Fruit fly (Drosophila melanogaster) whole organism, prepupa: Measurements from ENCODE around the gene CG31789.

Experiments used
- Blimp-1 ChIP-seq: fragments of 200-800 bp; sonication (Bioruptor generic); optimal IDR thresholded peaks from 3 replicates; lab custom pipeline; 2017; ENCODE audit warnings: missing biosample characterization, missing genetic modification characterization, mild to moderate bottlenecking, moderate library complexity, missing genetic modification reagents
- CG10631 ChIP-seq: fragments of 200-800 bp; sonication (Bioruptor generic); optimal IDR thresholded peaks from 2 replicates; lab custom pipeline; 2016; ENCODE audit warnings: missing biosample characterization, missing genetic modification characterization
- CG10669 ChIP-seq: fragments of 200-800 bp; sonication (Bioruptor generic); optimal IDR thresholded peaks from 3 replicates; lab custom pipeline; 2018; ENCODE audit warnings: missing biosample characterization, mild to moderate bottlenecking, missing genetic modification characterization, moderate library complexity
- CG11294 ChIP-seq: fragments of 200-800 bp; sonication (Bioruptor generic); IDR thresholded peaks from 2 replicates; pipeline ENCODE4 v1.3.6; 2022; ENCODE audit warnings: missing biosample characterization, missing genetic modification characterization
- CG11902 ChIP-seq: fragments of 200-800 bp; sonication (Bioruptor generic); optimal IDR thresholded peaks from 3 replicates; lab custom pipeline; 2016; ENCODE audit warnings: missing biosample characterization, missing genetic modification characterization
- CG15336 ChIP-seq: fragments of 200-800 bp; sonication (Bioruptor generic); IDR thresholded peaks from 2 replicates; pipeline ENCODE4 v1.3.6; 2022; ENCODE audit warnings: missing biosample characterization, missing genetic modification characterization
- CG16779 ChIP-seq: fragments of 200-800 bp; sonication (Bioruptor generic); optimal IDR thresholded peaks from 3 replicates; lab custom pipeline; 2017; ENCODE audit warnings: missing biosample characterization, mild to moderate bottlenecking, missing genetic modification characterization
- CG3032 ChIP-seq: fragments of 200-800 bp; optimal IDR thresholded peaks from 2 replicates; lab custom pipeline; 2019; ENCODE audit warnings: missing biosample characterization, mild to moderate bottlenecking, missing genetic modification characterization, moderate library complexity
- CG32006 ChIP-seq: fragments of 200-800 bp; sonication (Bioruptor generic); optimal IDR thresholded peaks from 3 replicates; lab custom pipeline; 2017; ENCODE audit warnings: missing biosample characterization, mild to moderate bottlenecking, missing genetic modification characterization
- CG3919 ChIP-seq: fragments of 200-800 bp; sonication (Bioruptor generic); optimal IDR thresholded peaks from 3 replicates; lab custom pipeline; 2016; ENCODE audit warnings: missing biosample characterization, missing genetic modification characterization
- CG4318 ChIP-seq: fragments of 200-800 bp; sonication (Bioruptor generic); optimal IDR thresholded peaks from 3 replicates; lab custom pipeline; 2017; ENCODE audit warnings: missing biosample characterization, mild to moderate bottlenecking, missing genetic modification characterization
- CG6163 ChIP-seq: fragments of 200-800 bp; sonication (Bioruptor generic); IDR thresholded peaks from 3 replicates; pipeline ENCODE4 v1.3.6; 2022; ENCODE audit warnings: missing biosample characterization, missing genetic modification characterization
- CG6276 ChIP-seq: fragments of 200-800 bp; sonication (Bioruptor generic); optimal IDR thresholded peaks from 2 replicates; lab custom pipeline; 2017; ENCODE audit warnings: missing biosample characterization, mild to moderate bottlenecking, missing genetic modification characterization
- CG8119 ChIP-seq: fragments of 200-800 bp; sonication (Bioruptor generic); IDR thresholded peaks from 3 replicates; pipeline ENCODE4 v1.3.6; 2022; ENCODE audit warnings: missing biosample characterization, missing genetic modification characterization
- CG8319 ChIP-seq: fragments of 200-800 bp; sonication (Bioruptor generic); optimal IDR thresholded peaks from 3 replicates; lab custom pipeline; 2016; ENCODE audit warnings: missing biosample characterization, missing genetic modification characterization
- CG9139 ChIP-seq: fragments of 200-800 bp; sonication (Bioruptor generic); optimal IDR thresholded peaks from 3 replicates; lab custom pipeline; 2017; ENCODE audit warnings: missing biosample characterization, mild to moderate bottlenecking, missing genetic modification characterization
- Eip75B ChIP-seq: fragments of 200-800 bp; sonication (Bioruptor generic); optimal IDR thresholded peaks from 3 replicates; lab custom pipeline; 2016; ENCODE audit warnings: missing biosample characterization, missing genetic modification characterization
- Eip78C ChIP-seq: fragments of 200-800 bp; sonication (Bioruptor generic); peaks from one replicate; lab custom pipeline; 2016; ENCODE audit warnings: missing biosample characterization, missing genetic modification characterization
- Eip93F ChIP-seq: fragments of 200-800 bp; sonication (Bioruptor generic); optimal IDR thresholded peaks from 2 replicates; lab custom pipeline; 2016; ENCODE audit warnings: missing biosample characterization, mild to moderate bottlenecking, missing genetic modification characterization
- Ets96B ChIP-seq: fragments of 200-800 bp; optimal IDR thresholded peaks from 2 replicates; lab custom pipeline; 2019; ENCODE audit warnings: missing biosample characterization, mild to moderate bottlenecking, missing genetic modification characterization, moderate library complexity
- Hr4 ChIP-seq: fragments of 200-800 bp; sonication (Bioruptor generic); optimal IDR thresholded peaks from 3 replicates; lab custom pipeline; 2016; ENCODE audit warnings: missing biosample characterization, missing genetic modification characterization
- Lpt ChIP-seq: fragments of 200-800 bp; sonication (Bioruptor generic); optimal IDR thresholded peaks from 3 replicates; lab custom pipeline; 2016; ENCODE audit warnings: missing biosample characterization, missing genetic modification characterization
- Met ChIP-seq: fragments of 200-800 bp; sonication (Bioruptor generic); optimal IDR thresholded peaks from 3 replicates; lab custom pipeline; 2016; ENCODE audit warnings: missing biosample characterization, missing genetic modification characterization
- Smox ChIP-seq: fragments of 200-800 bp; sonication (Bioruptor generic); optimal IDR thresholded peaks from 3 replicates; lab custom pipeline; 2016; ENCODE audit warnings: missing biosample characterization, missing genetic modification characterization
- Sox14 ChIP-seq: fragments of 200-800 bp; sonication (Bioruptor generic); optimal IDR thresholded peaks from 3 replicates; lab custom pipeline; 2016; ENCODE audit warnings: missing biosample characterization, missing genetic modification characterization
- achi ChIP-seq: fragments of 200-800 bp; sonication (Bioruptor generic); optimal IDR thresholded peaks from 3 replicates; lab custom pipeline; 2016; ENCODE audit warnings: missing biosample characterization, missing genetic modification characterization
- cyc ChIP-seq: fragments of 200-800 bp; sonication (Bioruptor generic); optimal IDR thresholded peaks from 3 replicates; lab custom pipeline; 2016; ENCODE audit warnings: missing biosample characterization, missing genetic modification characterization
- dac ChIP-seq: fragments of 200-800 bp; sonication (Bioruptor generic); optimal IDR thresholded peaks from 2 replicates; lab custom pipeline; 2017; ENCODE audit warnings: missing biosample characterization, mild to moderate bottlenecking, missing genetic modification characterization
- dsx ChIP-seq: fragments of 200-800 bp; optimal IDR thresholded peaks from 3 replicates; lab custom pipeline; 2019; ENCODE audit warnings: missing biosample characterization, mild to moderate bottlenecking, missing genetic modification characterization, moderate library complexity; ENCODE audit not compliant: poor library complexity, severe bottlenecking
- eg ChIP-seq: fragments of 200-800 bp; sonication (Bioruptor generic); IDR thresholded peaks from 3 replicates; pipeline ENCODE4 v1.3.6; 2022; ENCODE audit warnings: missing biosample characterization, missing genetic modification characterization
- esn ChIP-seq: fragments of 200-800 bp; sonication (Bioruptor generic); optimal IDR thresholded peaks from 2 replicates; lab custom pipeline; 2016; ENCODE audit warnings: missing biosample characterization, mild to moderate bottlenecking, missing genetic modification characterization, moderate library complexity
- fd59A ChIP-seq: fragments of 200-800 bp; sonication (Bioruptor generic); optimal IDR thresholded peaks from 2 replicates; lab custom pipeline; 2017; ENCODE audit warnings: missing biosample characterization, mild to moderate bottlenecking, missing genetic modification characterization, missing genetic modification reagents
- fkh ChIP-seq: fragments of 200-800 bp; sonication (Bioruptor generic); optimal IDR thresholded peaks from 3 replicates; lab custom pipeline; 2017; ENCODE audit warnings: missing biosample characterization, mild to moderate bottlenecking, missing genetic modification characterization, moderate library complexity
- net ChIP-seq: fragments of 200-800 bp; sonication (Bioruptor generic); optimal IDR thresholded peaks from 3 replicates; lab custom pipeline; 2016; ENCODE audit warnings: missing biosample characterization, missing genetic modification characterization
- pdm3 ChIP-seq: fragments of 200-800 bp; sonication (Bioruptor generic); optimal IDR thresholded peaks from 3 replicates; lab custom pipeline; 2016; ENCODE audit warnings: missing biosample characterization, missing genetic modification characterization
- salr ChIP-seq, 2 experiments: fragments of 200-800 bp; sonication (Bioruptor generic); optimal IDR thresholded peaks; 3 replicates each; lab custom pipeline; 2016 to 2018; ENCODE audit warnings: missing biosample characterization in 2 of 2, missing genetic modification characterization in 2 of 2, mild to moderate bottlenecking in 1 of 2
- spab ChIP-seq: fragments of 200-800 bp; sonication (Bioruptor generic); optimal IDR thresholded peaks from 2 replicates; lab custom pipeline; 2017; ENCODE audit warnings: missing biosample characterization, mild to moderate bottlenecking, missing genetic modification characterization, missing genetic modification reagents
- svp ChIP-seq: fragments of 200-800 bp; sonication (Bioruptor generic); peaks from one replicate; lab custom pipeline; 2016; ENCODE audit warnings: missing biosample characterization, missing genetic modification characterization
- vri ChIP-seq: fragments of 200-800 bp; sonication (Bioruptor generic); optimal IDR thresholded peaks from 3 replicates; lab custom pipeline; 2016; ENCODE audit warnings: missing biosample characterization, mild to moderate bottlenecking, missing genetic modification characterization

Gene CG31789

dm6 chr2L:18557965-18558537 lies 47.7 kb upstream of the CG31789 start (continued):
- TF ChIP-seq Ets96B (peak; percentile 86), CG9139 (GFP tag; lab: Kevin White, UChicago) (peak; percentile 27), CG6276 (peak; percentile 72), CG16779 (tag; lab: Kevin White, UChicago) (peak; percentile 58), Sox14 (GFP tag; lab: Kevin White, UChicago) (peak; percentile 39), dsx (GFP tag; lab: Kevin White, UChicago) (peak; percentile 48), CG15336 (peak; percentile 89), dac (GFP tag; lab: Kevin White, UChicago) (no peak), Blimp-1 (GFP tag; lab: Kevin White, UChicago) (peak; percentile 11), Lpt (GFP tag; lab: Kevin White, UChicago) (peak; percentile 49), CG6163 (peak; percentile 93), net (GFP tag; lab: Kevin White, UChicago) (peak; percentile 67), spab (GFP tag; lab: Kevin White, UChicago) (peak; percentile 52), CG11294 (GFP tag; lab: Robert Waterston, UW) (peak; percentile 80), CG10631 (GFP tag; lab: Kevin White, UChicago) (peak; percentile 71)

DNA sequence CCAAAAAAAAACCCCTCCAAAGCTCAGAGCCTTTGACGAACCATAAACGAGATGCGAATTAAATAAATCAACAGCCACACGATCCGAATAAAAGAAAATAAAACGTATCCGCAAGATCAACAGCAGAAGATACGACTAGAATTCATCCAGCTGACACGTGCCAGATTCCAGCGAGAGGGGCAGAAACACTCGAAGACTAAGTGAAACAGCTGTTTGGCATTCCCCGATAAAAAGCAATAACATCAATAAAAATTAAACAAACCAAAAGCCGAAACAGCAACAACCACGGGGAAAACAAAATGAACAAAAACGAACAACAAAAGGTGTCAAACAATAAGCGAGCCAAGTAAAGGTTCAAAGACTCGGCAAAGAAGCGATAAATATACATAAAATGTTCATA lies 46.6 kb upstream of the CG31789 start:
- TF ChIP-seq CG8319 (no peak), salr (GFP tag; optimal IDR thresholded peaks at IDR 0.05; lab: Kevin White, UChicago) (no peak), CG11294 (GFP tag; lab: Robert Waterston, UW) (no peak), Eip75B (no peak), CG6276 (no peak), CG8119 (GFP tag; lab: Robert Waterston, UW) (no peak), vri (GFP tag; lab: Kevin White, UChicago) (peak; percentile 16), CG16779 (tag; lab: Kevin White, UChicago) (no peak), cyc (GFP tag; lab: Kevin White, UChicago) (no peak), achi (GFP tag; lab: Kevin White, UChicago) (no peak), CG4318 (GFP tag; lab: Kevin White, UChicago) (no peak), fkh (GFP tag; lab: Kevin White, UChicago) (peak; percentile 67), dac (GFP tag; lab: Kevin White, UChicago) (no peak), CG9139 (GFP tag; lab: Kevin White, UChicago) (no peak), net (GFP tag; lab: Kevin White, UChicago) (no peak), esn (GFP tag; lab: Kevin White, UChicago) (peak; percentile 9), spab (GFP tag; lab: Kevin White, UChicago) (no peak), CG3032 (tag; lab: Kevin White, UChicago) (no peak), Eip78C (GFP tag; lab: Kevin White, UChicago) (peak; percentile 35), Met (GFP tag; lab: Kevin White, UChicago) (no peak), CG32006 (GFP tag; lab: Kevin White, UChicago) (no peak), pdm3 (GFP tag; lab: Kevin White, UChicago) (no peak), svp (GFP tag; lab: Kevin White, UChicago) (no peak), CG15336 (no peak), Eip93F (peak; percentile 8), eg (GFP tag; lab: Robert Waterston, UW) (no peak), CG11902 (GFP tag; lab: Kevin White, UChicago) (no peak), CG3919 (GFP tag; lab: Kevin White, UChicago) (no peak), Smox (no peak)
- TF ChIP-seq, all 60 proteins: peak for 5

DNA sequence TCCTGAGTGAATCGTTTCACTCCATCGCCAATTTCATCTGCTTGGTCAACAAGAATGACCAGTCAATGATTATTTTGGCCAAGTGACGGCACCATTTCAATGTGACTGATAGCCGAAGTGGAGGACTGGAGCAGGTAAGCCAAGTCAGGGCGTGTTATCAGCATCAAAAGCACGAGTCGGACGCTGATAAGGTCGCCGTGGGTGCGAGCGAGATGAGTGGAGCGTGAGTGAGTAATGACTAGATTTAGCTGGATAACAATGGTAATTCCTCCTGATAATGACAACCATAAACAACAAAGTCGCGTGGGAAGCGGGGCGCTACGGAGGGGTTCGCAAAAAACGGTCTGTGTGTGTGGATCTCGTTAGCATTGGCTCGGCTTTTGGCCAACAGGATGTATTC lies 44.7 kb upstream of the CG31789 start:
- TF ChIP-seq vri (GFP tag; lab: Kevin White, UChicago) (peak; percentile 56), Eip93F (peak; percentile 54), net (GFP tag; lab: Kevin White, UChicago) (no peak), Hr4 (GFP tag; lab: Kevin White, UChicago) (no peak), svp (GFP tag; lab: Kevin White, UChicago) (peak; percentile 35), fd59A (GFP tag; lab: Kevin White, UChicago) (no peak), CG10669 (no peak), Met (GFP tag; lab: Kevin White, UChicago) (no peak)
- TF ChIP-seq, all 60 proteins: peak for 3
